Worm (Caenorhabditis elegans): ENCODE measurements around the gene C01B10.9.

DNA sequence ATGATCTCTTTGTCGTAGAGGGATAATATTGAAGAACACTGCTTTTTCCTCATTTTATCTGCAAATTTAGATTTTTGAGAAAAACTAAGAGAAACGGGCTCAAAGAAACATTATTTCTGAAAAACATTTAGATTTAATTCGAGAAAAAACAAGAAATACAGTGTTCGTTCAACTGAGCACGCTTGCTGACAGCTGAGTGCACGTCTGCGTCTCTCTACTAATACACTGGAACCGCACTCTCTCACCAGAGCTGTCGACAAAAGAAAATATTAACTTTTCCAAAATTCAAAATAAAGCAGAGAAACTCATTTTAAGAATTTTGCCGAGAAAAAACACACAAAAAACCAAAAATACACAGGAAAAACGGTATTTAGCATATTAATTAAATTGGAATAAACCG, 18.7 kb upstream of the C01B10.9 start, which contains the start of gene drh-1:
- peak in 1 of 2 experiments; percentile 64 for TF ChIP-seq lsy-2 (tag; optimal IDR thresholded peaks at IDR 0.05)
- TF ChIP-seq zag-1 (tag; optimal IDR thresholded peaks at IDR 0.05): no peak
- TF ChIP-seq mdl-1 (tag; optimal IDR thresholded peaks at IDR 0.05): no peak
- TF ChIP-seq snpc-4 (tag; optimal IDR thresholded peaks at IDR 0.05): no peak
- TF ChIP-seq blmp-1 (tag; optimal IDR thresholded peaks at IDR 0.05; ENCODE audit: insufficient read depth): no peak
